Worm (Caenorhabditis elegans) whole organism, young adult: ENCODE results near the gene sri-1.
A peak's percentile ranks its signal among the peaks of the same experiment; 100 is the strongest.
"Not testable (repeated sequence)": the region's sequence is repeated elsewhere in the genome, so short reads cannot be mapped to it uniquely, and the experiment has no call there.

Experiments
- C06A6.2 ChIP-seq: fragments of 200-800 bp; sonication (Bioruptor generic); conservative IDR thresholded peaks from 2 replicates; pipeline ENCODE4 v1.3.6; 2022; ENCODE audit warnings: missing genetic modification characterization, missing compliant biosample characterization
- D2030.7 ChIP-seq: fragments of 200-800 bp; sonication (Bioruptor generic); IDR thresholded peaks from 2 replicates; pipeline ENCODE4 v1.3.6; 2022; ENCODE audit warnings: missing genetic modification reagents, missing genetic modification characterization, missing compliant biosample characterization
- F10E7.11 ChIP-seq: sonication (generic microtip); optimal IDR thresholded peaks from 2 replicates; lab custom pipeline; 2017; ENCODE audit warnings: mild to moderate bottlenecking, missing genetic modification characterization, moderate library complexity, missing compliant biosample characterization
- F23B12.7 ChIP-seq: sonication (generic microtip); optimal IDR thresholded peaks from 2 replicates; lab custom pipeline; 2017; ENCODE audit warnings: missing genetic modification characterization, mild to moderate bottlenecking, missing compliant biosample characterization, antibody characterized with exemption, moderate library complexity; ENCODE audit not compliant: insufficient read depth
- F37B4.10 ChIP-seq: fragments of 200-800 bp; sonication (Bioruptor generic); IDR thresholded peaks from 2 replicates; pipeline ENCODE4 v1.3.6; 2022; ENCODE audit warnings: missing genetic modification characterization, missing compliant biosample characterization
- Y67H2A.10 ChIP-seq: fragments of 200-800 bp; sonication (Bioruptor generic); conservative IDR thresholded peaks from 2 replicates; pipeline ENCODE4 v1.3.6; 2022; ENCODE audit warnings: missing genetic modification reagents, missing genetic modification characterization, missing compliant biosample characterization
- Y79H2A.3 ChIP-seq: fragments of 200-800 bp; sonication (Bioruptor generic); conservative IDR thresholded peaks from 2 replicates; pipeline ENCODE4 v1.3.6; 2022; ENCODE audit warnings: missing genetic modification reagents, missing genetic modification characterization, missing compliant biosample characterization
- ZK185.1 ChIP-seq: sonication (generic microtip); optimal IDR thresholded peaks from 2 replicates; lab custom pipeline; 2016; ENCODE audit warnings: mild to moderate bottlenecking, missing genetic modification characterization, missing compliant biosample characterization; ENCODE audit not compliant: poor library complexity, severe bottlenecking
- ama-1 ChIP-seq, 3 experiments: fragments of 150-350 bp in 1 of 3; sonication (generic microtip) in 2 of 3; optimal IDR thresholded peaks; 2 replicates each; lab custom pipeline; 2014 to 2018; ENCODE audit warnings: missing biosample characterization in 2 of 3, missing genetic modification characterization in 2 of 3, missing genetic modification reagents in 2 of 3
- aptf-2 ChIP-seq: fragments of 200-800 bp; sonication (Bioruptor generic); conservative IDR thresholded peaks from 2 replicates; pipeline ENCODE4 v1.3.6; 2022; ENCODE audit warnings: missing genetic modification reagents, missing genetic modification characterization, missing compliant biosample characterization
- aptf-3 ChIP-seq: fragments of 200-800 bp; sonication (Bioruptor generic); IDR thresholded peaks from 2 replicates; pipeline ENCODE4 v1.3.6; 2022; ENCODE audit warnings: missing genetic modification characterization, missing compliant biosample characterization
- atf-7 ChIP-seq: sonication (generic microtip); optimal IDR thresholded peaks from 2 replicates; lab custom pipeline; 2017; ENCODE audit warnings: mild to moderate bottlenecking, missing genetic modification characterization, missing compliant biosample characterization
- attf-3 ChIP-seq: fragments of 200-800 bp; sonication (Bioruptor generic); conservative IDR thresholded peaks from 2 replicates; pipeline ENCODE4 v1.3.6; 2022; ENCODE audit warnings: missing genetic modification reagents, missing genetic modification characterization, missing compliant biosample characterization
- bed-1 ChIP-seq: fragments of 200-800 bp; sonication (Bioruptor generic); IDR thresholded peaks from 2 replicates; pipeline ENCODE4 v1.3.6; 2022; ENCODE audit warnings: missing genetic modification reagents, missing genetic modification characterization, missing compliant biosample characterization
- bed-2 ChIP-seq: fragments of 200-800 bp; sonication (Bioruptor generic); IDR thresholded peaks from 2 replicates; pipeline ENCODE4 v1.3.6; 2022; ENCODE audit warnings: missing genetic modification reagents, missing genetic modification characterization, missing compliant biosample characterization
- cebp-2 ChIP-seq: fragments of 200-800 bp; sonication (Bioruptor generic); IDR thresholded peaks from 2 replicates; pipeline ENCODE4 v1.3.6; 2022; ENCODE audit warnings: missing genetic modification characterization, missing compliant biosample characterization
- ceh-27 ChIP-seq: fragments of 200-800 bp; sonication (Bioruptor generic); optimal IDR thresholded peaks from 2 replicates; lab custom pipeline; 2018; ENCODE audit warnings: mild to moderate bottlenecking, missing genetic modification characterization, moderate library complexity, missing compliant biosample characterization
- egrh-3 ChIP-seq: fragments of 200-800 bp; sonication (Bioruptor generic); IDR thresholded peaks from 2 replicates; pipeline ENCODE4 v1.3.6; 2022; ENCODE audit warnings: missing genetic modification reagents, missing genetic modification characterization, missing compliant biosample characterization
- hrde-1 ChIP-seq: sonication (generic microtip); optimal IDR thresholded peaks from 2 replicates; lab custom pipeline; 2016; ENCODE audit warnings: missing genetic modification characterization, mild to moderate bottlenecking, missing compliant biosample characterization, moderate library complexity, missing genotype, missing genetic modification reagents, borderline replicate concordance
- lin-26 ChIP-seq: fragments of 200-800 bp; sonication (Bioruptor generic); IDR thresholded peaks from 2 replicates; pipeline ENCODE4 v1.3.6; 2022; ENCODE audit warnings: missing genetic modification reagents, missing genetic modification characterization, missing compliant biosample characterization
- lin-35 ChIP-seq, 3 experiments: fragments of 150-350 bp in 2 of 3; sonication (generic microtip) in 1 of 3; optimal IDR thresholded peaks; 2 replicates each; lab custom pipeline; 2014 to 2018; ENCODE audit warnings: missing biosample characterization in 3 of 3, missing genetic modification characterization in 3 of 3, missing genetic modification reagents in 3 of 3
- lin-40 ChIP-seq: sonication (generic microtip); optimal IDR thresholded peaks from 2 replicates; lab custom pipeline; 2016; ENCODE audit warnings: missing genetic modification characterization, mild to moderate bottlenecking, missing compliant biosample characterization, missing genotype, missing genetic modification reagents
- lsy-27 ChIP-seq: sonication (generic microtip); optimal IDR thresholded peaks from 2 replicates; lab custom pipeline; 2017; ENCODE audit warnings: missing genetic modification characterization, mild to moderate bottlenecking, missing compliant biosample characterization, antibody characterized with exemption, missing genotype, borderline replicate concordance; ENCODE audit not compliant: insufficient read depth
- mcd-1 ChIP-seq: fragments of 200-800 bp; sonication (Bioruptor generic); IDR thresholded peaks from 2 replicates; pipeline ENCODE4 v1.3.6; 2022; ENCODE audit warnings: missing genetic modification reagents, missing genetic modification characterization, missing compliant biosample characterization
- mes-4 ChIP-seq: sonication (generic microtip); optimal IDR thresholded peaks from 2 replicates; lab custom pipeline; 2016; ENCODE audit warnings: missing genotype, missing genetic modification characterization, missing compliant biosample characterization
- mxl-1 ChIP-seq: sonication (generic microtip); optimal IDR thresholded peaks from 2 replicates; lab custom pipeline; 2016; ENCODE audit warnings: missing genetic modification characterization, missing compliant biosample characterization
- nfya-1 ChIP-seq: sonication (generic microtip); optimal IDR thresholded peaks from 2 replicates; lab custom pipeline; 2017; ENCODE audit warnings: antibody characterized with exemption, missing compliant biosample characterization, missing genetic modification characterization, borderline replicate concordance; ENCODE audit not compliant: insufficient read depth
- nhr-80 ChIP-seq: sonication (generic microtip); optimal IDR thresholded peaks from 2 replicates; lab custom pipeline; 2016; ENCODE audit warnings: missing genetic modification characterization, missing compliant biosample characterization
- repo-1 ChIP-seq: sonication (generic microtip); optimal IDR thresholded peaks from 2 replicates; lab custom pipeline; 2017; ENCODE audit warnings: mild to moderate bottlenecking, missing genetic modification characterization, missing compliant biosample characterization
- snpc-3.4 ChIP-seq: sonication (generic microtip); optimal IDR thresholded peaks from 2 replicates; lab custom pipeline; 2017; ENCODE audit warnings: missing genetic modification characterization, mild to moderate bottlenecking, missing compliant biosample characterization, antibody characterized with exemption, moderate library complexity, missing genotype, missing genetic modification reagents
- snpc-4 ChIP-seq, 5 experiments: fragments of 150-350 bp in 1 of 5; sonication (generic microtip) in 4 of 5; optimal IDR thresholded peaks; 2 replicates each; lab custom pipeline; 2014 to 2018; ENCODE audit warnings: missing genetic modification characterization in 5 of 5, missing biosample characterization in 3 of 5, antibody characterized with exemption in 2 of 5, mild to moderate bottlenecking in 2 of 5, missing compliant biosample characterization in 2 of 5, missing genotype in 2 of 5, moderate library complexity in 2 of 5, missing genetic modification reagents in 1 of 5
- unc-62 ChIP-seq: fragments of 150-350 bp; optimal IDR thresholded peaks from 2 replicates; lab custom pipeline; 2014; ENCODE audit warnings: missing biosample characterization, missing genetic modification reagents, missing genetic modification characterization
- xnd-1 ChIP-seq: sonication (generic microtip); optimal IDR thresholded peaks from 2 replicates; lab custom pipeline; 2016; ENCODE audit warnings: missing genotype, missing genetic modification reagents, missing genetic modification characterization, missing compliant biosample characterization
- ztf-25 ChIP-seq: fragments of 200-800 bp; sonication (Bioruptor generic); IDR thresholded peaks from 2 replicates; pipeline ENCODE4 v1.3.6; 2022; ENCODE audit warnings: missing genetic modification reagents, missing genetic modification characterization, missing compliant biosample characterization

The sri-1 gene

DNA sequence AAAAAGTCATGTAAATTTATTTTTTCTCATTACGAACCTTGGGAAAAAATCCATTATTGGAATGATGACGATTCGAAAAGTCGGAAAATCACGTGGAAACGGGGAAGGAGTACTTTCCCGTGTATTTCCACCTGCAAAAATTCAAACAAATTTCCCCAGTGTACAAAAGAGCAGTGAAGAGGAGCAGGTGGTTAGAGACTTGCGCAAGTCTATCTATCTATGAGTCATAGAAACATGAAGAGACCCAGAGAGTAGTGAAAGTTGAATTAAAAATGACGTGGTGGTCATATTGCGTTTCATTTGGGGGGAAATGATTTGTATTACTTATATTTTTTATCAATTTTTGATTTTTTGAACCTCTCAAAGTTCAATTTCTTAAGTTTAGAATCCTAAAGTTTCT lies 33.0 kb upstream of the sri-1 start, which contains the start of gene nhr-50 (continued):
- TF ChIP-seq bed-2 (GFP tag; lab: Robert Waterston, UW): no peak

DNA sequence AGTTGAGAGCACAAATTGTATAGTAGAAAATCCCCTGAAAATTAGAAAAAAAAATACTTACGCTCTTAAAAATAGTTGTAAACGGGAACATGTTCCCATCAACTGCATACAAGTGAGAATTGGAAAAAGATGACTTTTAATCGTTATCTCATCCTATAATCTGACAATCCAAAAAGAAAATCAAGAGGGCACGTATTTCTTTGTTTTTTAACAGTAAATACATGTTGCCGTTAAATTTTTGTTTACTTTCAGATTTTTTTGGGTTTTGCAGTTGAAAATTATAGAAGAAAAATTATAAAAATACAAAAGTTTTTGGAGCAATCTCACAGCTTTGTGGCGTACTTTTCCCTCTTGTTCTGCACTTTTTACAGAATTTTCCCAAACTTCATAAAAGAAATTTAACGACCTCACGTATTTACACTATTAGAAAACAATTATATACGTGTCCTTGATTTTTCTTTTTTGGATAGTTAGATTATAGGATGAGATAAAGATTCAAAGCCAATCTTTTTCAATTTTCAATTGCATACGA lies 29.3 kb upstream of the sri-1 start, which contains the start of the genes C06C6.9 and C06C6.8:
Gene C06C6.9 (minus strand): TSS at position 101 of the 532 bp plus-strand sequence.
Gene C06C6.8 (plus strand): TSS at position 482 of the 532 bp plus-strand sequence.
- no peak for TF ChIP-seq mcd-1 (GFP tag; lab: Robert Waterston, UW)
- TF ChIP-seq F23B12.7: no peak
- no peak for TF ChIP-seq ZK185.1 (tag; lab: Kevin White, UChicago)
- no peak for TF ChIP-seq cebp-2 (GFP tag; lab: Robert Waterston, UW)

DNA sequence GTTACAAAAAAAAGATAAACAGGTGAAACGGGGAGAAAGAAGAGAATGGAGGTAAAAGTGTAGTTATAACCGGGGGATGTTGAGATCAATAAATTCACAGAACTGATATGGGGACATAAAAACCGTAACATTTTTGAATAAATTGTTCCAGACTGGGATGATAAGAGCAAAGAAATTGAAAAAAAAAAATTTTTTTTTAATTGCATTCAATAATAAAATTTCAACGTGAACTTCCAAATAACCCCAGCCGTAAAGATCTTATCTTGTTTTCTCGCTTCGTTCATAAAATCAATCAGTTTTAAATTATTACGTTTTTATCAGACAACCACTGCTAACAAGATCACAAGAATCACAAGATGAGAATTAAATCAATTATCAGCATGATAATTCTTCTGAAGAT lies 24.4 kb upstream of the sri-1 start, which contains the start of gene C06C6.7:
Gene C06C6.7 (plus strand): TSS at position 301 of the 400 bp plus-strand sequence.
- not testable (repeated sequence) for TF ChIP-seq aptf-3 (GFP tag; lab: Robert Waterston, UW); bed-1 (GFP tag; lab: Robert Waterston, UW); nfya-1 (tag; lab: Kevin White, UChicago)

- TF ChIP-seq mes-4 (tag; lab: Kevin White, UChicago): no peak
These were observed 20.6 kb upstream of the sri-1 start, which contains the start of gene F36G9.15 for ce11 chrV:15988074-15988473. Gene F36G9.15 (minus strand): TSS chrV:15988174.

ce11 chrV:15982733-15983344 lies 15.4 kb upstream of the sri-1 start, which contains the start of the genes fbxa-99 and F36G9.13:
Gene fbxa-99 (minus strand): TSS chrV:15982854.
Gene F36G9.13 (plus strand): TSS chrV:15983294.
- TF ChIP-seq repo-1 (tag; lab: Kevin White, UChicago): no peak
- no peak for TF ChIP-seq snpc-4 (GFP tag; optimal IDR thresholded peaks at IDR 0.05; lab: Kevin White, UChicago)
- peak; percentile 77 to 90 (median 81) for TF ChIP-seq snpc-4 (tag; optimal IDR thresholded peaks at IDR 0.05; lab: Kevin White, UChicago)
- TF ChIP-seq, all 124 proteins: peak for 1

- TF ChIP-seq lin-35 (GFP tag; optimal IDR thresholded peaks at IDR 0.05; lab: Kevin White, UChicago): no peak
- TF ChIP-seq lsy-27 (tag; lab: Kevin White, UChicago): no peak
- no peak for TF ChIP-seq lin-40 (tag; lab: Kevin White, UChicago)
- TF ChIP-seq F37B4.10 (GFP tag; lab: Robert Waterston, UW): no peak
- TF ChIP-seq Y67H2A.10 (GFP tag; lab: Robert Waterston, UW): no peak
- no peak for TF ChIP-seq lin-26 (GFP tag; lab: Robert Waterston, UW)
- TF ChIP-seq attf-3 (GFP tag; lab: Robert Waterston, UW): no peak
- no peak for TF ChIP-seq mxl-1 (tag; lab: Kevin White, UChicago)
- no peak for TF ChIP-seq hrde-1 (tag; lab: Kevin White, UChicago)
- no peak for TF ChIP-seq snpc-3.4 (tag; lab: Kevin White, UChicago)
- no peak for TF ChIP-seq C06A6.2 (GFP tag; lab: Robert Waterston, UW)
- no peak for TF ChIP-seq D2030.7 (GFP tag; lab: Robert Waterston, UW)
- TF ChIP-seq ceh-27 (GFP tag; lab: Kevin White, UChicago): no peak
- TF ChIP-seq xnd-1 (tag; lab: Kevin White, UChicago): no peak
- no peak for TF ChIP-seq F10E7.11 (tag; lab: Kevin White, UChicago)
- no peak for TF ChIP-seq Y79H2A.3 (GFP tag; lab: Robert Waterston, UW)
- TF ChIP-seq ama-1 (optimal IDR thresholded peaks at IDR 0.05; lab: Kevin White, UChicago): no peak
- no peak for TF ChIP-seq ama-1 (GFP tag; optimal IDR thresholded peaks at IDR 0.05; lab: Kevin White, UChicago)
- no peak for TF ChIP-seq ztf-25 (GFP tag; lab: Robert Waterston, UW)
- no peak for TF ChIP-seq egrh-3 (GFP tag; lab: Robert Waterston, UW)
- peak; percentile 24 for TF ChIP-seq atf-7 (tag; lab: Kevin White, UChicago)
- TF ChIP-seq unc-62 (GFP tag; lab: Kevin White, UChicago): peak; percentile 95
- no peak for TF ChIP-seq aptf-2 (GFP tag; lab: Robert Waterston, UW)
- TF ChIP-seq nhr-80 (tag; lab: Kevin White, UChicago): peak; percentile 78
These were observed 10.9 kb upstream of the sri-1 start, which contains the start of gene oac-20 for ce11 chrV:15978232-15978764. Gene oac-20 (plus strand): TSS chrV:15978714.
